Worm (Caenorhabditis elegans): Measurements from ENCODE around the gene F53F1.3.

The F53F1.3 gene

ce11 chrV:13457858-13458257 is 49.8 kb downstream of the F53F1.3 start, which contains the start of gene F25H9.2:
Gene F25H9.2, plus strand, starts transcription at chrV:13458083.
- TF ChIP-seq ets-7 (tag; optimal IDR thresholded peaks at IDR 0.05) (no peak), ama-1 (optimal IDR thresholded peaks at IDR 0.05) (no peak), F13C5.2 (tag; optimal IDR thresholded peaks at IDR 0.05) (no peak), hmbx-1 (tag; optimal IDR thresholded peaks at IDR 0.05) (no peak), pes-1 (GFP tag; IDR thresholded peaks at IDR 0.05) (no peak), flt-1 (GFP tag; IDR thresholded peaks at IDR 0.05) (no peak), ceh-36 (tag; optimal IDR thresholded peaks at IDR 0.05) (no peak), B0310.2 (tag; optimal IDR thresholded peaks at IDR 0.05) (no peak), hmg-4 (GFP tag; optimal IDR thresholded peaks at IDR 0.05) (no peak), aly-1 (tag; optimal IDR thresholded peaks at IDR 0.05) (no peak), scrt-1 (GFP tag; IDR thresholded peaks at IDR 0.05) (no peak), hnd-1 (tag; optimal IDR thresholded peaks at IDR 0.05) (no peak), tbx-37 (GFP tag; conservative IDR thresholded peaks at IDR 0.05) (no peak), sea-1 (GFP tag; conservative IDR thresholded peaks at IDR 0.05) (no peak), tbx-11 (GFP tag; IDR thresholded peaks at IDR 0.05) (no peak), tra-4 (tag; optimal IDR thresholded peaks at IDR 0.05) (no peak)

DNA sequence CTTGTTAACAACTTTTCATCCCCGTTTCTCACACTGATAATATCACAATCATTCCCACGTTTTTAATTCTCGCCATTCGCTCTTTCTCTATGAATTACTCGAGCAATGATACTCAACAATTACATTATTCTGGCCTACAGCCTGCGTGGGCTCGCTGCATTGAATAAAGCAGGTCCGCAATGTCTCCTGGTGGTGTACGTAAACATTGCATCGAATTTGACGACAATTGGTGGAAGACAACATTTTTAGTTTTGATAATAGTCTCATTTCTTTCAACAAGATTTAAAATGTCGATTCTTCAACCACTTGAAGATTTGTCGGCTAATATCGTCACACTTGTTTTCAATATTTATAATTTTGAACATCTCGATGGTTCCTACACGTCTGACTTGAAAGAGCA is 51.3 kb downstream of the F53F1.3 start, which contains the start of gene bath-39:
bath-39 (plus strand) TSS at position 137 of the 400 bp plus-strand sequence.
- TF ChIP-seq F13C5.2 (tag; optimal IDR thresholded peaks at IDR 0.05) = peak; percentile 30
- no peak for TF ChIP-seq scrt-1 (GFP tag; IDR thresholded peaks at IDR 0.05)

Measured in whole organism, early embryonic.